Worm (Caenorhabditis elegans): ENCODE measurements around the gene pas-1.

DNA sequence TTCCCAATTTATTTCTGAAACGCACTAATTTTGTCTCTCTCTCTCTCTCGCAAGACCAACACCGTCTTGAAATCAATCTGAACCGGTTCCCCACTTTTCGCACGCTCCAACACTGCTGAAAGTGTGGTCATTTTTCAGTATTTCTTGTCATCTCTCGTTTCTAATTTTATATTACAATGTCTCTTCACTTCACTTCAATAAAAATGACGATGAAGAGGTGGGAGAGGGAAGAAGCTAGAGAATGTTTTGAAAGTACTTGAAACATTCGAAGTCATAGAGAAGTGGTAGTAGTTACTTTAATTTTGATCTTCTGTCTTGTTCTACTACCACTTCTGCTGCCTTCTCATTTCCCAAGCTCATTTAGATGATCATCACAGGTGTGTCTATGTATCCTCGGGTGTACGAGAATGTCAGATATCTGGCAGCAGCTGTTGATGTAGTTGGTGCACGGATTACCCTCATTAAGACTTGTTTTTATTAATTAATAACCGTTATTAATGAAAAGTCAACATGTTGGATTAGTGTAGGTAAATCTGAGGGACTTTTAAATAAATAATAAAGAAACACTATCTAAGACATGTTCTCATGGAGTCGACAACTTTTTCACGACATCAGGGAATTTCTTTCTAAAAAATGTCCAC, 15.8 kb upstream of the pas-1 start:
- TF ChIP-seq ceh-9 (tag; optimal IDR thresholded peaks at IDR 0.05): no peak
- TF ChIP-seq R02D3.7 (tag; optimal IDR thresholded peaks at IDR 0.05): no peak
- no peak for TF ChIP-seq nhr-28 (tag; optimal IDR thresholded peaks at IDR 0.05)
- TF ChIP-seq sea-2 (GFP tag; optimal IDR thresholded peaks at IDR 0.05): no peak
- no peak for TF ChIP-seq lin-39 (tag; optimal IDR thresholded peaks at IDR 0.05)
- no peak for TF ChIP-seq mdl-1 (tag; optimal IDR thresholded peaks at IDR 0.05)
- no peak for TF ChIP-seq nhr-237 (tag; optimal IDR thresholded peaks at IDR 0.05)
- no peak for TF ChIP-seq ceh-28 (tag; optimal IDR thresholded peaks at IDR 0.05)
- TF ChIP-seq egl-27 (tag; optimal IDR thresholded peaks at IDR 0.05): no peak

All from whole organism, L3 larva.